Fruit fly (Drosophila melanogaster) whole organism, prepupa: Measurements from ENCODE around the gene Cp19.
A peak's percentile ranks its signal among the peaks of the same experiment; 100 is the strongest.

Source experiments
- CG11902 ChIP-seq: fragments of 200-800 bp; sonication (Bioruptor generic); optimal IDR thresholded peaks from 3 replicates; lab custom pipeline; 2016; ENCODE audit warnings: missing biosample characterization, missing genetic modification characterization
- CG15336 ChIP-seq: fragments of 200-800 bp; sonication (Bioruptor generic); IDR thresholded peaks from 2 replicates; pipeline ENCODE4 v1.3.6; 2022; ENCODE audit warnings: missing biosample characterization, missing genetic modification characterization
- CG7368 ChIP-seq: fragments of 200-800 bp; sonication (Bioruptor generic); optimal IDR thresholded peaks from 3 replicates; lab custom pipeline; 2016; ENCODE audit warnings: missing biosample characterization, missing genetic modification characterization
- CG8119 ChIP-seq: fragments of 200-800 bp; sonication (Bioruptor generic); IDR thresholded peaks from 3 replicates; pipeline ENCODE4 v1.3.6; 2022; ENCODE audit warnings: missing biosample characterization, missing genetic modification characterization
- Ets96B ChIP-seq: fragments of 200-800 bp; optimal IDR thresholded peaks from 2 replicates; lab custom pipeline; 2019; ENCODE audit warnings: missing biosample characterization, mild to moderate bottlenecking, missing genetic modification characterization, moderate library complexity
- Lpt ChIP-seq: fragments of 200-800 bp; sonication (Bioruptor generic); optimal IDR thresholded peaks from 3 replicates; lab custom pipeline; 2016; ENCODE audit warnings: missing biosample characterization, missing genetic modification characterization
- Smox ChIP-seq: fragments of 200-800 bp; sonication (Bioruptor generic); optimal IDR thresholded peaks from 3 replicates; lab custom pipeline; 2016; ENCODE audit warnings: missing biosample characterization, missing genetic modification characterization
- Sox14 ChIP-seq: fragments of 200-800 bp; sonication (Bioruptor generic); optimal IDR thresholded peaks from 3 replicates; lab custom pipeline; 2016; ENCODE audit warnings: missing biosample characterization, missing genetic modification characterization
- acj6 ChIP-seq: fragments of 200-800 bp; sonication (Bioruptor generic); optimal IDR thresholded peaks from 3 replicates; lab custom pipeline; 2016; ENCODE audit warnings: missing biosample characterization, missing genetic modification characterization
- net ChIP-seq: fragments of 200-800 bp; sonication (Bioruptor generic); optimal IDR thresholded peaks from 3 replicates; lab custom pipeline; 2016; ENCODE audit warnings: missing biosample characterization, missing genetic modification characterization
- pdm3 ChIP-seq: fragments of 200-800 bp; sonication (Bioruptor generic); optimal IDR thresholded peaks from 3 replicates; lab custom pipeline; 2016; ENCODE audit warnings: missing biosample characterization, missing genetic modification characterization
- topi ChIP-seq: fragments of 200-800 bp; sonication (Bioruptor generic); optimal IDR thresholded peaks from 3 replicates; lab custom pipeline; 2016; ENCODE audit warnings: missing biosample characterization, missing genetic modification characterization

DNA sequence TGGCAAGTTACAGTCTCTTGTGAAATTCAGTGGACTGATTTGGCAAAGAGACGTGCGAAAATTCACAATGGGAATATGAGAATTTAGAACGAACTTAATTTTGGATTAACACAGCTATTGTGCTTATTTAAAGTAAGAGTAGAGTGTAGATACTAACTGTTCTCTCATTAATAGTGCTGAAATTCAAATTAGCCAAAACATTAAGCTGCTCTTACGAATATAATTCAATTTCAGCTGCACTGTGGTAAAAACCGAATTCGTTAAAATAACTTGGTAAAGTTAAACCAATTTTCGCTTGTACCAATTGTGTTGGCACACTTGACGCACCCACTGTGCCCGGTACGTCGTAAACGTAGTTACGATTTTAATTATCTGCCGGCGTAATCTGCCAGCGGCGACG lies 38.2 kb downstream of the Cp19 start:
- TF ChIP-seq Lpt (peak; percentile 41), Smox (GFP tag; lab: Kevin White, UChicago) (peak; percentile 49), acj6 (GFP tag; lab: Kevin White, UChicago) (peak; percentile 73), CG7368 (GFP tag; lab: Kevin White, UChicago) (peak; percentile 58), CG15336 (GFP tag; lab: Robert Waterston, UW) (peak; percentile 62), net (GFP tag; lab: Kevin White, UChicago) (peak; percentile 79), Ets96B (peak; percentile 72), CG8119 (GFP tag; lab: Robert Waterston, UW) (peak; percentile 74), Sox14 (GFP tag; lab: Kevin White, UChicago) (peak; percentile 75), CG11902 (peak; percentile 63), pdm3 (peak; percentile 76), topi (GFP tag; lab: Kevin White, UChicago) (peak; percentile 69)
